Fruit fly (Drosophila melanogaster) whole organism, embryonic: Measurements from ENCODE around the gene gcm.

Source experiments
- B-H2 ChIP-seq: fragments of 200-800 bp; sonication (Bioruptor generic); optimal IDR thresholded peaks from 2 replicates; lab custom pipeline; 2018; ENCODE audit warnings: missing biosample characterization, mild to moderate bottlenecking, missing genetic modification characterization
- CG10209 ChIP-seq: fragments of 200-800 bp; sonication (Bioruptor generic); optimal IDR thresholded peaks from 3 replicates; lab custom pipeline; 2017; ENCODE audit warnings: missing biosample characterization, mild to moderate bottlenecking, missing genetic modification characterization, missing genetic modification reagents
- CG10431 ChIP-seq: fragments of 200-800 bp; sonication (Bioruptor generic); optimal IDR thresholded peaks from 3 replicates; lab custom pipeline; 2018; ENCODE audit warnings: missing biosample characterization, mild to moderate bottlenecking, missing genetic modification characterization
- CG10565 ChIP-seq: fragments of 200-800 bp; sonication (Bioruptor generic); optimal IDR thresholded peaks from 3 replicates; lab custom pipeline; 2016; ENCODE audit warnings: missing biosample characterization, mild to moderate bottlenecking, missing genetic modification characterization
- CG11093 ChIP-seq: fragments of 200-800 bp; sonication (Bioruptor generic); IDR thresholded peaks from 3 replicates; pipeline ENCODE4 v1.3.6; 2022; ENCODE audit warnings: missing biosample characterization, missing genetic modification characterization
- CG11398 ChIP-seq: fragments of 200-800 bp; sonication (Bioruptor generic); optimal IDR thresholded peaks from 2 replicates; lab custom pipeline; 2016; ENCODE audit warnings: missing biosample characterization, missing genetic modification characterization
- CG14441 ChIP-seq: fragments of 200-800 bp; sonication (Bioruptor generic); IDR thresholded peaks from 2 replicates; pipeline ENCODE4 v1.3.6; 2022; ENCODE audit warnings: missing biosample characterization, missing genetic modification characterization
- CG14965 ChIP-seq: fragments of 200-800 bp; sonication (Bioruptor generic); optimal IDR thresholded peaks from 2 replicates; lab custom pipeline; 2016; ENCODE audit warnings: missing biosample characterization, missing genetic modification characterization, borderline replicate concordance
- CG15073 ChIP-seq: fragments of 200-800 bp; sonication (Bioruptor generic); optimal IDR thresholded peaks from 2 replicates; lab custom pipeline; 2016; ENCODE audit warnings: missing biosample characterization, missing genetic modification characterization
- CG15696 ChIP-seq: fragments of 200-800 bp; sonication (Bioruptor generic); optimal IDR thresholded peaks from 2 replicates; lab custom pipeline; 2019; ENCODE audit warnings: missing biosample characterization, mild to moderate bottlenecking, missing genetic modification characterization, moderate library complexity
- CG17328 ChIP-seq: fragments of 200-800 bp; sonication (Bioruptor generic); IDR thresholded peaks from 2 replicates; pipeline ENCODE4 v1.3.6; 2022; ENCODE audit warnings: missing biosample characterization, missing genetic modification characterization
- CG18476 ChIP-seq: fragments of 200-800 bp; sonication (Bioruptor generic); optimal IDR thresholded peaks from 2 replicates; lab custom pipeline; 2016; ENCODE audit warnings: missing biosample characterization, mild to moderate bottlenecking, missing genetic modification characterization
- CG18764 ChIP-seq: fragments of 200-800 bp; sonication (Bioruptor generic); optimal IDR thresholded peaks from 3 replicates; lab custom pipeline; 2016; ENCODE audit warnings: missing biosample characterization, missing genetic modification characterization
- CG30431 ChIP-seq: fragments of 200-800 bp; sonication (Bioruptor generic); optimal IDR thresholded peaks from 2 replicates; lab custom pipeline; 2017; ENCODE audit warnings: missing biosample characterization, missing genetic modification characterization
- CG3407 ChIP-seq: fragments of 200-800 bp; sonication (Bioruptor generic); optimal IDR thresholded peaks from 2 replicates; lab custom pipeline; 2018; ENCODE audit warnings: missing biosample characterization, mild to moderate bottlenecking, missing genetic modification characterization
- CG3726 ChIP-seq: fragments of 200-800 bp; sonication (Bioruptor generic); IDR thresholded peaks from 3 replicates; pipeline ENCODE4, ENCODE4 v1.3.6; 2022; ENCODE audit warnings: missing biosample characterization, missing genetic modification characterization
- CG42726 ChIP-seq: fragments of 200-800 bp; sonication (Bioruptor generic); IDR thresholded peaks from 2 replicates; pipeline ENCODE4 v1.3.6; 2022; ENCODE audit warnings: missing biosample characterization, missing genetic modification characterization; ENCODE audit not compliant: partially characterized antibody
- CG4328 ChIP-seq: fragments of 200-800 bp; sonication (Bioruptor generic); optimal IDR thresholded peaks from 3 replicates; lab custom pipeline; 2017; ENCODE audit warnings: missing biosample characterization, missing genetic modification reagents, missing genetic modification characterization
- CG6765 ChIP-seq: fragments of 200-800 bp; sonication (Bioruptor generic); optimal IDR thresholded peaks from 3 replicates; lab custom pipeline; 2017; ENCODE audit warnings: missing biosample characterization, mild to moderate bottlenecking, missing genetic modification characterization
- CG7745 ChIP-seq: fragments of 200-800 bp; sonication (Bioruptor generic); optimal IDR thresholded peaks from 2 replicates; lab custom pipeline; 2018; ENCODE audit warnings: missing biosample characterization, mild to moderate bottlenecking, missing genetic modification characterization, moderate library complexity
- CG7928 ChIP-seq: fragments of 200-800 bp; sonication (Bioruptor generic); optimal IDR thresholded peaks from 2 replicates; lab custom pipeline; 2017; ENCODE audit warnings: missing biosample characterization, mild to moderate bottlenecking, missing genetic modification characterization
- CG8924 ChIP-seq: fragments of 200-800 bp; optimal IDR thresholded peaks from 3 replicates; lab custom pipeline; 2019; ENCODE audit warnings: missing biosample characterization, mild to moderate bottlenecking, missing genetic modification characterization, moderate library complexity
- CG9215 ChIP-seq: fragments of 200-800 bp; sonication (Bioruptor generic); IDR thresholded peaks from 2 replicates; pipeline ENCODE4 v1.3.6; 2022; ENCODE audit warnings: missing biosample characterization, missing genetic modification characterization
- Chrac-16 ChIP-seq: fragments of 200-800 bp; sonication (Bioruptor generic); optimal IDR thresholded peaks from 3 replicates; lab custom pipeline; 2016; ENCODE audit warnings: missing biosample characterization, missing genetic modification characterization
- D19A ChIP-seq: fragments of 200-800 bp; optimal IDR thresholded peaks from 3 replicates; lab custom pipeline; 2019; ENCODE audit warnings: missing biosample characterization, mild to moderate bottlenecking, missing genetic modification characterization, moderate library complexity
- Dref ChIP-seq: fragments of 200-800 bp; sonication (Bioruptor generic); IDR thresholded peaks from 2 replicates; pipeline ENCODE4 v1.3.6; 2022; ENCODE audit warnings: missing biosample characterization, missing genetic modification characterization
- Fer3 ChIP-seq: fragments of 200-800 bp; sonication (Bioruptor generic); optimal IDR thresholded peaks from 2 replicates; lab custom pipeline; 2018; ENCODE audit warnings: missing biosample characterization, mild to moderate bottlenecking, missing genetic modification characterization, moderate library complexity
- HmgD ChIP-seq: fragments of 200-800 bp; sonication (Bioruptor generic); optimal IDR thresholded peaks from 3 replicates; lab custom pipeline; 2016; ENCODE audit warnings: missing biosample characterization, missing genetic modification characterization
- Hr51 ChIP-seq, 2 experiments: fragments of 200-800 bp; sonication (Bioruptor generic); optimal IDR thresholded peaks; 2 replicates in 1 of 2; 3 replicates in 1 of 2; lab custom pipeline; 2016 to 2018; ENCODE audit warnings: missing biosample characterization in 2 of 2, missing genetic modification characterization in 2 of 2, mild to moderate bottlenecking in 1 of 2, moderate library complexity in 1 of 2
- Kr ChIP-seq: fragments of 200-800 bp; sonication (Bioruptor generic); optimal IDR thresholded peaks from 2 replicates; lab custom pipeline; 2017; ENCODE audit warnings: missing biosample characterization, mild to moderate bottlenecking, missing genetic modification characterization
- NC2α ChIP-seq: fragments of 200-800 bp; sonication (Bioruptor generic); optimal IDR thresholded peaks from 2 replicates; lab custom pipeline; 2016; ENCODE audit warnings: missing biosample characterization, missing genetic modification characterization
- Opbp ChIP-seq: fragments of 200-800 bp; sonication (Bioruptor generic); IDR thresholded peaks from 3 replicates; pipeline ENCODE4 v1.3.6; 2022; ENCODE audit warnings: missing biosample characterization, missing genetic modification characterization; ENCODE audit not compliant: partially characterized antibody
- Sin3A ChIP-seq: fragments of >200 bp; optimal IDR thresholded peaks from 2 replicates; lab custom pipeline; 2018
- Six4 ChIP-seq: fragments of 200-800 bp; sonication (Bioruptor generic); optimal IDR thresholded peaks from 2 replicates; lab custom pipeline; 2016; ENCODE audit warnings: missing biosample characterization, missing genetic modification characterization
- Sox102F ChIP-seq: fragments of 200-800 bp; sonication (Bioruptor generic); optimal IDR thresholded peaks from 2 replicates; lab custom pipeline; 2018; ENCODE audit warnings: missing biosample characterization, mild to moderate bottlenecking, missing genetic modification characterization, moderate library complexity
- al ChIP-seq: fragments of 200-800 bp; sonication (Bioruptor generic); IDR thresholded peaks from 2 replicates; pipeline ENCODE4 v1.3.6; 2022; ENCODE audit warnings: missing biosample characterization, missing genetic modification characterization
- ap ChIP-seq: fragments of 200-800 bp; sonication (Bioruptor generic); IDR thresholded peaks from 2 replicates; pipeline ENCODE4 v1.3.6; 2022; ENCODE audit warnings: missing biosample characterization, missing genetic modification characterization
- bab2 ChIP-seq: fragments of 200-800 bp; sonication (Bioruptor generic); optimal IDR thresholded peaks from 2 replicates; lab custom pipeline; 2016; ENCODE audit warnings: missing biosample characterization, missing genetic modification characterization
- bcd ChIP-seq: fragments of 200-800 bp; sonication (Bioruptor generic); optimal IDR thresholded peaks from 2 replicates; lab custom pipeline; 2017; ENCODE audit warnings: missing biosample characterization, mild to moderate bottlenecking, missing genetic modification characterization
- chn ChIP-seq: fragments of 200-800 bp; sonication (Bioruptor generic); optimal IDR thresholded peaks from 2 replicates; lab custom pipeline; 2016; ENCODE audit warnings: missing biosample characterization, missing genetic modification characterization
- fd102C ChIP-seq: fragments of 200-800 bp; sonication (Bioruptor generic); optimal IDR thresholded peaks from 2 replicates; lab custom pipeline; 2018; ENCODE audit warnings: missing biosample characterization, mild to moderate bottlenecking, missing genetic modification characterization, moderate library complexity
- grn ChIP-seq: fragments of 200-800 bp; sonication (Bioruptor generic); optimal IDR thresholded peaks from 3 replicates; lab custom pipeline; 2017; ENCODE audit warnings: missing biosample characterization, missing genetic modification characterization
- gt ChIP-seq: fragments of 200-800 bp; sonication (Bioruptor generic); IDR thresholded peaks from 2 replicates; pipeline ENCODE4 v1.3.6; 2022; ENCODE audit warnings: missing biosample characterization, missing genetic modification characterization
- insv ChIP-seq, 2 experiments: fragments of 200-800 bp; sonication (Bioruptor generic); optimal IDR thresholded peaks; 3 replicates each; lab custom pipeline; 2016 to 2018; ENCODE audit warnings: missing biosample characterization in 2 of 2, missing genetic modification characterization in 2 of 2
- ken ChIP-seq: fragments of 200-800 bp; sonication (Bioruptor generic); IDR thresholded peaks from 3 replicates; pipeline ENCODE4 v1.3.6; 2022; ENCODE audit warnings: missing biosample characterization, missing genetic modification characterization
- pb ChIP-seq: fragments of 200-800 bp; sonication (Bioruptor generic); optimal IDR thresholded peaks from 3 replicates; lab custom pipeline; 2016; ENCODE audit warnings: missing biosample characterization, missing genetic modification characterization
- pho ChIP-seq: fragments of 200-800 bp; sonication (Bioruptor generic); optimal IDR thresholded peaks from 2 replicates; lab custom pipeline; 2016; ENCODE audit warnings: missing biosample characterization, missing genetic modification characterization
- ranshi ChIP-seq: fragments of 200-800 bp; sonication (Bioruptor generic); IDR thresholded peaks from 2 replicates; pipeline ENCODE4 v1.3.6; 2022; ENCODE audit warnings: missing biosample characterization, missing genetic modification characterization
- sens ChIP-seq: fragments of 200-800 bp; sonication (Bioruptor generic); peaks from one replicate; lab custom pipeline; 2016; ENCODE audit warnings: missing biosample characterization, missing genetic modification characterization
- tll ChIP-seq, 2 experiments: fragments of 200-800 bp in 1 of 2; fragments of >200 bp in 1 of 2; sonication (Bioruptor generic) in 1 of 2; optimal IDR thresholded peaks; 2 replicates each; lab custom pipeline; 2017 to 2019; ENCODE audit warnings: missing biosample characterization in 2 of 2, missing genetic modification characterization in 2 of 2, mild to moderate bottlenecking in 1 of 2, moderate library complexity in 1 of 2
- vfl ChIP-seq: fragments of 200-800 bp; sonication (Bioruptor generic); optimal IDR thresholded peaks from 2 replicates; lab custom pipeline; 2016; ENCODE audit warnings: missing biosample characterization, missing genetic modification characterization
- wor ChIP-seq: fragments of 200-800 bp; sonication (Bioruptor generic); IDR thresholded peaks from 2 replicates; pipeline ENCODE4 v1.3.6; 2022; ENCODE audit warnings: missing biosample characterization, missing genetic modification characterization
- zf30C ChIP-seq: fragments of 200-800 bp; sonication (Bioruptor generic); optimal IDR thresholded peaks from 3 replicates; lab custom pipeline; 2018; ENCODE audit warnings: missing biosample characterization, mild to moderate bottlenecking, missing genetic modification characterization

gcm gene

dm6 chr2L:9585942-9586341, 4.4 kb upstream of the gcm start (continued):
- peak; percentile 15 for TF ChIP-seq CG10209 (GFP tag; lab: Kevin White, UChicago)
- TF ChIP-seq vfl (GFP tag; lab: Kevin White, UChicago) = no peak
- TF ChIP-seq ken (GFP tag; lab: Robert Waterston, UW) = no peak
- no peak for TF ChIP-seq B-H2 (GFP tag; lab: Kevin White, UChicago)
- no peak for TF ChIP-seq HmgD
- TF ChIP-seq al (GFP tag; lab: Robert Waterston, UW) = no peak
- no peak for TF ChIP-seq insv (GFP tag; optimal IDR thresholded peaks at IDR 0.05; lab: Kevin White, UChicago)
- no peak for TF ChIP-seq Fer3 (tag; lab: Kevin White, UChicago)
- no peak for TF ChIP-seq CG18764 (GFP tag; lab: Kevin White, UChicago)
- no peak for TF ChIP-seq ap
- TF ChIP-seq Six4 (GFP tag; lab: Kevin White, UChicago) = no peak
- TF ChIP-seq Hr51 (GFP tag; optimal IDR thresholded peaks at IDR 0.05; lab: Kevin White, UChicago) = no peak
- TF ChIP-seq CG14965 = no peak
- TF ChIP-seq D19A (tag; lab: Kevin White, UChicago) = peak; percentile 32
- TF ChIP-seq fd102C (GFP tag; lab: Kevin White, UChicago) = no peak
- peak; percentile 73 for TF ChIP-seq CG17328 (GFP tag; lab: Robert Waterston, UW)
- TF ChIP-seq NC2α (GFP tag; lab: Kevin White, UChicago) = no peak
- TF ChIP-seq CG42726 = no peak
- no peak for TF ChIP-seq CG30431
- TF ChIP-seq CG11398 (GFP tag; lab: Kevin White, UChicago) = no peak
- TF ChIP-seq pho = no peak
- TF ChIP-seq CG18476 (GFP tag; lab: Kevin White, UChicago) = no peak
- no peak for TF ChIP-seq sens (GFP tag; lab: Kevin White, UChicago)
- TF ChIP-seq CG11093 (GFP tag; lab: Robert Waterston, UW) = no peak
- TF ChIP-seq CG3726 (GFP tag; lab: Robert Waterston, UW) = no peak
- peak; percentile 35 for TF ChIP-seq zf30C
- no peak for TF ChIP-seq Opbp (GFP tag; lab: Robert Waterston, UW)
- TF ChIP-seq CG14441 (GFP tag; lab: Robert Waterston, UW) = no peak
- no peak for TF ChIP-seq ranshi
- TF ChIP-seq CG15696 (tag; lab: Kevin White, UChicago) = peak; percentile 64
- no peak for TF ChIP-seq wor (GFP tag; lab: Robert Waterston, UW)
- no peak for TF ChIP-seq gt (GFP tag; lab: Robert Waterston, UW)
- no peak for TF ChIP-seq CG3407 (GFP tag; lab: Kevin White, UChicago)
- TF ChIP-seq Sin3A = no peak
- TF ChIP-seq pb (GFP tag; lab: Kevin White, UChicago) = no peak
- TF ChIP-seq Chrac-16 (GFP tag; lab: Kevin White, UChicago) = no peak
- no peak for TF ChIP-seq CG9215 (GFP tag; lab: Robert Waterston, UW)
- TF ChIP-seq bab2 (GFP tag; lab: Kevin White, UChicago) = no peak
- TF ChIP-seq Dref (GFP tag; lab: Robert Waterston, UW) = no peak
- no peak for TF ChIP-seq tll (GFP tag; optimal IDR thresholded peaks at IDR 0.05; lab: Kevin White, UChicago)
- TF ChIP-seq, all 482 proteins: peak for 57

DNA sequence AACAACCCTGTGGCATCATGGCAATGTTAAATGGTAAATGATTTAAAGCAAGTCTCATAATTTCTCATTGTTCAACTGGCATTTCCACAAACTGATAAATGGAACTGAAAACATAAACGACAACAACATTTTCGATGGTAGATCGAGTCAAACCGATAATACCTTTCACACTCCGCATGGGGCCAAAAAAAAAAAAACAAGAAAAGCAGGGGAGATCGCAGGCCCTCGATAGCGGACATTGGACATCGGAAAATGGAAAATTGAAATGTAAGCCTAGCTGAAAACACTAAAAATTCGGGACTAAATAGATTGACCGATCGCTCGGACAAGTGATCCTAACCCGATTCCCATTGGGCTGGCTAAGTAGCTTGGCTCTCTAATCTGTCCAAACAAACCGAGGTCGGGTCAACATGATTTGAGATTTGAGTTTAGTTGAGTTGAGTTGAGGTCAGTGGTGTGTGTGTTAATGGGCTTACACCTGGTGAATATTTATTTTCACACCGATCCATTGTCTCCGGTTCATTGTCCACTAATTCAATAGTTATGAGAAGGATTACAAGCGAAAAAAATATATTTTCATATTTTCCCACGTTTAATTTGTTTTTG, 2.7 kb upstream of the gcm start:
- TF ChIP-seq ranshi (no peak), CG7745 (tag; lab: Kevin White, UChicago) (no peak), CG8924 (no peak), CG10565 (GFP tag; lab: Kevin White, UChicago) (no peak), CG10431 (no peak), Sox102F (no peak), CG15073 (GFP tag; lab: Kevin White, UChicago) (no peak), Kr (GFP tag; lab: Kevin White, UChicago) (no peak), CG4328 (GFP tag; lab: Kevin White, UChicago) (no peak), CG7928 (GFP tag; lab: Kevin White, UChicago) (no peak), grn (peak; percentile 95), insv (GFP tag; optimal IDR thresholded peaks at IDR 0.05; lab: Kevin White, UChicago) (peak in 1 of 2 experiments; percentile 71), chn (GFP tag; lab: Kevin White, UChicago) (no peak), CG6765 (GFP tag; lab: Kevin White, UChicago) (no peak), bcd (GFP tag; lab: Kevin White, UChicago) (no peak)
